Worm (Caenorhabditis elegans) whole organism, early embryonic: ENCODE measurements around the gene chdh-1.

Experiments used
- F13C5.2 ChIP-seq: sonication (generic microtip); optimal IDR thresholded peaks from 2 replicates; lab custom pipeline; 2017; ENCODE audit warnings: mild to moderate bottlenecking, missing genetic modification characterization, inconsistent platforms, missing compliant biosample characterization
- aly-1 ChIP-seq: sonication (generic microtip); optimal IDR thresholded peaks from 2 replicates; lab custom pipeline; 2016; ENCODE audit warnings: missing genetic modification characterization, missing compliant biosample characterization
- ama-1 ChIP-seq: fragments of 150-350 bp; optimal IDR thresholded peaks from 2 replicates; lab custom pipeline; 2014
- ceh-13 ChIP-seq: fragments of 200-800 bp; sonication (Bioruptor generic); optimal IDR thresholded peaks from 2 replicates; lab custom pipeline; 2018; ENCODE audit warnings: mild to moderate bottlenecking, missing genetic modification characterization, missing compliant biosample characterization
- ceh-36 ChIP-seq: sonication (generic microtip); optimal IDR thresholded peaks from 2 replicates; lab custom pipeline; 2016; ENCODE audit warnings: missing genetic modification characterization, inconsistent platforms, missing compliant biosample characterization
- ets-7 ChIP-seq: sonication (generic microtip); optimal IDR thresholded peaks from 2 replicates; lab custom pipeline; 2016; ENCODE audit warnings: missing genotype, missing genetic modification characterization, missing compliant biosample characterization
- hmbx-1 ChIP-seq: sonication (generic microtip); optimal IDR thresholded peaks from 2 replicates; lab custom pipeline; 2016; ENCODE audit warnings: mild to moderate bottlenecking, missing genetic modification characterization, missing compliant biosample characterization
- hmg-4 ChIP-seq: fragments of 200-800 bp; sonication (Bioruptor generic); optimal IDR thresholded peaks from 2 replicates; lab custom pipeline; 2018; ENCODE audit warnings: mild to moderate bottlenecking, missing genetic modification characterization, missing compliant biosample characterization
- pes-1 ChIP-seq: fragments of 200-800 bp; sonication (Bioruptor generic); IDR thresholded peaks from 2 replicates; pipeline ENCODE4 v1.3.6; 2022; ENCODE audit warnings: missing genetic modification reagents, missing genetic modification characterization, missing compliant biosample characterization
- scrt-1 ChIP-seq: fragments of 200-800 bp; sonication (Bioruptor generic); IDR thresholded peaks from 2 replicates; pipeline ENCODE4 v1.3.6; 2022; ENCODE audit warnings: missing genetic modification characterization, missing compliant biosample characterization
- sea-1 ChIP-seq: fragments of 200-800 bp; sonication (Bioruptor generic); conservative IDR thresholded peaks from 2 replicates; pipeline ENCODE4 v1.3.6; 2022; ENCODE audit warnings: missing genetic modification characterization, missing compliant biosample characterization
- tbx-37 ChIP-seq: fragments of 200-800 bp; sonication (Bioruptor generic); conservative IDR thresholded peaks from 2 replicates; pipeline ENCODE4 v1.3.6; 2022; ENCODE audit warnings: missing genetic modification reagents, missing genetic modification characterization, missing compliant biosample characterization
- tra-4 ChIP-seq: sonication (generic microtip); optimal IDR thresholded peaks from 2 replicates; lab custom pipeline; 2017; ENCODE audit warnings: missing genetic modification characterization, missing compliant biosample characterization

- no peak for TF ChIP-seq ama-1 (lab: Kevin White, UChicago)
- TF ChIP-seq tbx-37, result no peak
- no peak for TF ChIP-seq pes-1 (GFP tag; lab: Robert Waterston, UW)
- no peak for TF ChIP-seq ceh-36
- no peak for TF ChIP-seq ets-7
- TF ChIP-seq hmbx-1 (tag; lab: Kevin White, UChicago), result no peak
- no peak for TF ChIP-seq sea-1
- TF ChIP-seq tra-4, result no peak
- TF ChIP-seq F13C5.2 (tag; lab: Kevin White, UChicago), result no peak
- no peak for TF ChIP-seq hmg-4 (GFP tag; lab: Kevin White, UChicago)
- no peak for TF ChIP-seq scrt-1 (GFP tag; lab: Robert Waterston, UW)
- TF ChIP-seq ceh-13 (GFP tag; lab: Kevin White, UChicago), result no peak
- no peak for TF ChIP-seq aly-1 (tag; lab: Kevin White, UChicago)
Measured at ce11 chrII:8730281-8730680, 31.6 kb upstream of the chdh-1 start.
